Worm (Caenorhabditis elegans) whole organism, early embryonic: ENCODE measurements around the gene ZK285.2.

Experiments used
- B0310.2 ChIP-seq: sonication (generic microtip); optimal IDR thresholded peaks from 2 replicates; lab custom pipeline; 2016; ENCODE audit warnings: mild to moderate bottlenecking, missing genetic modification characterization, missing compliant biosample characterization
- F13C5.2 ChIP-seq: sonication (generic microtip); optimal IDR thresholded peaks from 2 replicates; lab custom pipeline; 2017; ENCODE audit warnings: mild to moderate bottlenecking, missing genetic modification characterization, inconsistent platforms, missing compliant biosample characterization
- aly-1 ChIP-seq: sonication (generic microtip); optimal IDR thresholded peaks from 2 replicates; lab custom pipeline; 2016; ENCODE audit warnings: missing genetic modification characterization, missing compliant biosample characterization
- ama-1 ChIP-seq: fragments of 150-350 bp; optimal IDR thresholded peaks from 2 replicates; lab custom pipeline; 2014
- ceh-13 ChIP-seq: fragments of 200-800 bp; sonication (Bioruptor generic); optimal IDR thresholded peaks from 2 replicates; lab custom pipeline; 2018; ENCODE audit warnings: mild to moderate bottlenecking, missing genetic modification characterization, missing compliant biosample characterization
- ceh-36 ChIP-seq: sonication (generic microtip); optimal IDR thresholded peaks from 2 replicates; lab custom pipeline; 2016; ENCODE audit warnings: missing genetic modification characterization, inconsistent platforms, missing compliant biosample characterization
- ets-7 ChIP-seq: sonication (generic microtip); optimal IDR thresholded peaks from 2 replicates; lab custom pipeline; 2016; ENCODE audit warnings: missing genotype, missing genetic modification characterization, missing compliant biosample characterization
- flt-1 ChIP-seq: fragments of 200-800 bp; sonication (Bioruptor generic); IDR thresholded peaks from 2 replicates; pipeline ENCODE4 v1.3.6; 2022; ENCODE audit warnings: missing genetic modification characterization, missing compliant biosample characterization
- hmbx-1 ChIP-seq: sonication (generic microtip); optimal IDR thresholded peaks from 2 replicates; lab custom pipeline; 2016; ENCODE audit warnings: mild to moderate bottlenecking, missing genetic modification characterization, missing compliant biosample characterization
- hmg-4 ChIP-seq: fragments of 200-800 bp; sonication (Bioruptor generic); optimal IDR thresholded peaks from 2 replicates; lab custom pipeline; 2018; ENCODE audit warnings: mild to moderate bottlenecking, missing genetic modification characterization, missing compliant biosample characterization
- hnd-1 ChIP-seq: sonication (generic microtip); optimal IDR thresholded peaks from 2 replicates; lab custom pipeline; 2016; ENCODE audit warnings: missing genetic modification characterization, missing compliant biosample characterization
- pes-1 ChIP-seq: fragments of 200-800 bp; sonication (Bioruptor generic); IDR thresholded peaks from 2 replicates; pipeline ENCODE4 v1.3.6; 2022; ENCODE audit warnings: missing genetic modification reagents, missing genetic modification characterization, missing compliant biosample characterization
- scrt-1 ChIP-seq: fragments of 200-800 bp; sonication (Bioruptor generic); IDR thresholded peaks from 2 replicates; pipeline ENCODE4 v1.3.6; 2022; ENCODE audit warnings: missing genetic modification characterization, missing compliant biosample characterization
- sea-1 ChIP-seq: fragments of 200-800 bp; sonication (Bioruptor generic); conservative IDR thresholded peaks from 2 replicates; pipeline ENCODE4 v1.3.6; 2022; ENCODE audit warnings: missing genetic modification characterization, missing compliant biosample characterization
- tbx-11 ChIP-seq: fragments of 200-800 bp; sonication (Bioruptor generic); IDR thresholded peaks from 2 replicates; pipeline ENCODE4 v1.3.6; 2022; ENCODE audit warnings: missing genetic modification characterization, missing compliant biosample characterization
- tbx-37 ChIP-seq: fragments of 200-800 bp; sonication (Bioruptor generic); conservative IDR thresholded peaks from 2 replicates; pipeline ENCODE4 v1.3.6; 2022; ENCODE audit warnings: missing genetic modification reagents, missing genetic modification characterization, missing compliant biosample characterization
- tra-4 ChIP-seq: sonication (generic microtip); optimal IDR thresholded peaks from 2 replicates; lab custom pipeline; 2017; ENCODE audit warnings: missing genetic modification characterization, missing compliant biosample characterization

Gene ZK285.2

DNA sequence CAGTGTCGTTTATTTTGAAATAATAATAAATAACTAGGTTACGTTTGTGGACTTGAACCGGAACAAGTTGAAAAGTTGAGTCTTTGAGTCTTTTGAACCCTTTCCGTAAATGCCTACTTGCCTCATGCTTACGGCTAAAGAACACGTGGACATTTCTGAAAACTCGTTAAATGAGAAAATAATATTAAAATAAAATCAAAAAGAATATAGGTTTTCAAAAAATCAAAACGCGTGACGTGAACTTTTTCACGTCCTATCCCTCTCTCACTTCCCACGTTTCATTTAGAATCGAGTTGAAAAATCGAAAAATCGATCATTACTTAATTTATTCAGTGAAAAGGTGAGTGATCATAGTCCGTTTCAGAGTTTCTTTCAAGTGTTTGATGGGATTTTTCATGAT lies 2.5 kb downstream of the ZK285.2 start, which contains the start of gene best-12:
best-12 (plus strand) TSS at position 301 of the 400 bp plus-strand sequence.
- TF ChIP-seq F13C5.2 (tag; lab: Kevin White, UChicago) (no peak), tbx-11 (GFP tag; lab: Robert Waterston, UW) (no peak), tra-4 (tag; lab: Kevin White, UChicago) (no peak), tbx-37 (no peak), flt-1 (GFP tag; lab: Robert Waterston, UW) (no peak), hmg-4 (GFP tag; lab: Kevin White, UChicago) (no peak), scrt-1 (GFP tag; lab: Robert Waterston, UW) (no peak), aly-1 (tag; lab: Kevin White, UChicago) (no peak), pes-1 (GFP tag; lab: Robert Waterston, UW) (no peak), ama-1 (lab: Kevin White, UChicago) (no peak), ceh-36 (tag; lab: Kevin White, UChicago) (no peak), hmbx-1 (no peak), B0310.2 (tag; lab: Kevin White, UChicago) (no peak), hnd-1 (no peak), sea-1 (GFP tag; lab: Robert Waterston, UW) (no peak), ets-7 (tag; lab: Kevin White, UChicago) (no peak), ceh-13 (GFP tag; lab: Kevin White, UChicago) (no peak)

DNA sequence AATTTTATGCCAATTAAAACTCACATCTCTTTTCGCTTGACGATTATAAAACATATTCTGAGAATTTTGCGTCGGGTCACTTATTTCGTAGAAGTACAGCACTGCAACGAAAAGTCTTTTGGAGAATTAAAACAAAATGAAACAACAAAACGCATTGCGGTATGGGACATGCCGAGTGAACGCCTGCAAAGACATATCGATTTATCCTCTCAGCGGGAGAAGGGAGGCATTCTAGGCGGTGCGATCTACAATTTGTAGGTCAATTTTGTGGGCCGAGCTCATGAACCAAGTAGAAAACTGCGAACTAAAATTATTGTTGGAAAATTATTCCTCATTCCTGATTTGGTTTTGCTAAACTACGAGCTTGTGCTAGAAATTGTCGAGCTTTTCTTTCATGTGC lies 6.7 kb downstream of the ZK285.2 start, which contains the start of gene F14H3.3:
F14H3.3 (minus strand) TSS at position 101 of the 400 bp plus-strand sequence.
- TF ChIP-seq ceh-13 (GFP tag; lab: Kevin White, UChicago) = no peak
- TF ChIP-seq B0310.2 (tag; lab: Kevin White, UChicago) = no peak
- TF ChIP-seq pes-1 (GFP tag; lab: Robert Waterston, UW) = no peak
- no peak for TF ChIP-seq hnd-1
- no peak for TF ChIP-seq sea-1 (GFP tag; lab: Robert Waterston, UW)
- TF ChIP-seq F13C5.2 (tag; lab: Kevin White, UChicago) = no peak
- TF ChIP-seq tra-4 (tag; lab: Kevin White, UChicago) = no peak
- TF ChIP-seq ama-1 (lab: Kevin White, UChicago) = no peak
- TF ChIP-seq ceh-36 (tag; lab: Kevin White, UChicago) = no peak
- TF ChIP-seq hmbx-1 = no peak
- TF ChIP-seq aly-1 (tag; lab: Kevin White, UChicago) = no peak
- no peak for TF ChIP-seq hmg-4 (GFP tag; lab: Kevin White, UChicago)
- no peak for TF ChIP-seq tbx-11 (GFP tag; lab: Robert Waterston, UW)
- TF ChIP-seq scrt-1 (GFP tag; lab: Robert Waterston, UW) = no peak
- TF ChIP-seq tbx-37 = no peak

DNA sequence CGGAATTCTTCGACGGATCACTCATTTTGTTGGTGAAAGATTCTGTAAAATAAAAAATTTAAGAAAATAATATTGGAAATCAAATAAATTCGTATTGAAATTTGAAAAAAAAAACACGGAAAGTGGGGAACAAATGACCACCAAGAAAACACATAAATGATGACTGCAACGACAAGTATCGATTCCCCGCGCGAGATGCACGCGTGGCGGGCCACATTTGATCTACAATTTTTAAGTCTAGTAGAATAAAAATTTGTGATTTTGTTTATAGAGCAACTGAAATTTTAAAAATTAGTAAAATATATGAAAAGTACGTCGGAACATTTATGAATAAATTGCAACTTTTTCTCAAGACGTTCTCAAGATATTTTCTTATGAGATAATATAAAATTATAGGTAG lies 8.4 kb downstream of the ZK285.2 start, which contains the start of gene F14H3.4:
F14H3.4 (minus strand) TSS at position 42 of the 400 bp plus-strand sequence.
- TF ChIP-seq B0310.2 (tag; lab: Kevin White, UChicago) (no peak), hnd-1 (no peak)

DNA sequence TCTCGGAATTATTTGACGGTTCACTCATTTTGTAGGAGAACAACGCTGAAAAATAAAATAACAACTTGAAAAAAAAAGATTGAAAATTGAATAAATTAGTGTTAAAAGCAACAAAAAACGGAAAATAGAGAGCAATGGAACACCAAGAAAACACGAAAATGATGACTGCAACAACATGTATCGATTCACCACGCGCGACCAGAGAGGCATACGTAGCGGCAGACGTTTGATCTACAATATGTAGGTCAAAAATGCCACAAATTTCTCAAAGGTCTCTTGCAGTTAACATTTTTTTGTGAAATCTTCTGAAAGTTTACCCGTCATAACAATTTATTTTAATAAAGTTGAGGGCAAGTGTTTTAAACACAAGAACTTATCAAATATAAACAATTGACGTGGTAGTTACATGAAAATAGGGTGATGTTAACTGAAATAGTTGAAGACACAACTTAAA lies 10.4 kb downstream of the ZK285.2 start, which contains the start of gene F14H3.5:
F14H3.5 (minus strand) TSS at position 51 of the 454 bp plus-strand sequence.
- no peak for TF ChIP-seq tbx-11 (GFP tag; lab: Robert Waterston, UW)
- no peak for TF ChIP-seq ama-1 (lab: Kevin White, UChicago)
- no peak for TF ChIP-seq scrt-1 (GFP tag; lab: Robert Waterston, UW)
- TF ChIP-seq hmg-4 (GFP tag; lab: Kevin White, UChicago) = no peak
- TF ChIP-seq tbx-37 = no peak
- no peak for TF ChIP-seq flt-1 (GFP tag; lab: Robert Waterston, UW)
- TF ChIP-seq aly-1 (tag; lab: Kevin White, UChicago) = no peak
- TF ChIP-seq B0310.2 (tag; lab: Kevin White, UChicago) = no peak
- TF ChIP-seq ceh-36 (tag; lab: Kevin White, UChicago) = no peak
- TF ChIP-seq pes-1 (GFP tag; lab: Robert Waterston, UW) = no peak
- TF ChIP-seq F13C5.2 (tag; lab: Kevin White, UChicago) = no peak
- no peak for TF ChIP-seq hmbx-1
- TF ChIP-seq hnd-1 = no peak

DNA sequence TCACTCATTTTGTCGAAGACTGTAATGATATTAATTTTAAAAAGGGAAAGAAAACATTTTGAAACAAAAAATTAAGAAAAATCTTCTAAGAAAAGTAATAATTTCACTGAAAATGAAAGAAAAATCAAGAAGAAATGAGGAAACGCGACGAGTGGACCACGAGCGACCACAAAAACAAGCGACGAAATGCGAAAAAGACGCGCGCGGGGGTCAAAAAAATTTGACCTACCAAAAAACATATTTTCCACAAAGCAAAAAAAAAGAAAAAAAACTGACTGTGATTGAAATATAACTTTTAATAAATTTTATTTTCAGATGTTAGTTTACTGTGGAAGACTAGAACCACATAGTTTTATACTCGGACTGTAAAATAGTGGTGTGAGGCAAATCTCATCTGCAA lies 12.2 kb downstream of the ZK285.2 start, which contains the start of gene F14H3.6:
F14H3.6 (minus strand) TSS at position 22 of the 400 bp plus-strand sequence.
- TF ChIP-seq ets-7 (tag; lab: Kevin White, UChicago) (no peak), hnd-1 (no peak), tbx-37 (no peak), scrt-1 (GFP tag; lab: Robert Waterston, UW) (no peak), ama-1 (lab: Kevin White, UChicago) (no peak), flt-1 (GFP tag; lab: Robert Waterston, UW) (no peak), hmg-4 (GFP tag; lab: Kevin White, UChicago) (no peak), ceh-13 (GFP tag; lab: Kevin White, UChicago) (no peak)

DNA sequence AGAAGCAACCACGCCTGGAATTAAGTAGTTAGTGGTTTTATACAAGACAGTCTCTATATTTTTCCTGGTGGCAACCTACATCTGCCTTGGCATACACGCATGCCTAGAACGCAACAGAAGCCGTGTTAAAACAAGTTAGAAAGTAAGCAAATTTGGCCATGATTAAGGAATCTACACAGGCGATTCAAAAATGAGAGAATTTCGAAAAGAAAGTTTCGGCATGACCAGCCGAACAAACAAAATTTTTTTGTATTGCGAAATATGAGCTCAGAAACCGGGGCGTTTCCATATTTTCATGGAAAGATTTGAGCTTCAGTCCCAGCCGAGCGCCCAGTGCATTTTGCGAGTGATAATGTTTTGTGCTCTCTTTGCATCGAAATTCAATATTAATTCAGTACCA lies 13.5 kb downstream of the ZK285.2 start, which contains the start of gene F14H3.15:
F14H3.15 (minus strand) TSS at position 101 of the 400 bp plus-strand sequence.
- no peak for TF ChIP-seq hmbx-1
- TF ChIP-seq ama-1 (lab: Kevin White, UChicago) = no peak
- no peak for TF ChIP-seq ceh-36 (tag; lab: Kevin White, UChicago)
- no peak for TF ChIP-seq flt-1 (GFP tag; lab: Robert Waterston, UW)
- TF ChIP-seq ets-7 (tag; lab: Kevin White, UChicago) = no peak
- TF ChIP-seq hnd-1 = no peak
- TF ChIP-seq hmg-4 (GFP tag; lab: Kevin White, UChicago) = no peak
- TF ChIP-seq F13C5.2 (tag; lab: Kevin White, UChicago) = no peak
- no peak for TF ChIP-seq tbx-11 (GFP tag; lab: Robert Waterston, UW)
- TF ChIP-seq aly-1 (tag; lab: Kevin White, UChicago) = no peak
- TF ChIP-seq scrt-1 (GFP tag; lab: Robert Waterston, UW) = no peak
- TF ChIP-seq ceh-13 (GFP tag; lab: Kevin White, UChicago) = no peak
- TF ChIP-seq sea-1 (GFP tag; lab: Robert Waterston, UW) = no peak
- TF ChIP-seq B0310.2 (tag; lab: Kevin White, UChicago) = no peak
- no peak for TF ChIP-seq tbx-37
- TF ChIP-seq tra-4 (tag; lab: Kevin White, UChicago) = no peak
- no peak for TF ChIP-seq pes-1 (GFP tag; lab: Robert Waterston, UW)

DNA sequence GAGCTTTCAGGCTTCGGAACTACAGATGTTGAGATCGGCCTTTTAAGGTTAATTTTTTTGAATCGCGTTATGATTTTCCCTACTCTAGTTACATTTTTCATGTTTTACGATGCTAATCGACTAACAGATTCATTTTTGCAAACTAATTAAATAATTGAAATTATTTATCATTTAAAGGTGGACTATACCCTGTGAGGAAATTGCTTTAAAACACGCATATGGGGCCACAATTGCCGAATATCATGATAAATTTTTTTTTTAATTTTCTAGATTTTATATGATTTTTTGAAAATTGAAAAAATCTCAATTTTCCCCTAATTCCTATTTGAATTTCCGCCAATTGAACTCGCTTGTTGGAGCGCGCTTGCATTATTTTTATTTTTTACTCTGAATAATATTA lies 15.3 kb downstream of the ZK285.2 start, which contains the start of gene fbxa-100:
fbxa-100 (minus strand) TSS at position 101 of the 400 bp plus-strand sequence.
- TF ChIP-seq flt-1 (GFP tag; lab: Robert Waterston, UW) (no peak), tbx-11 (GFP tag; lab: Robert Waterston, UW) (no peak), ama-1 (lab: Kevin White, UChicago) (no peak), hmbx-1 (no peak), tbx-37 (no peak), ceh-13 (GFP tag; lab: Kevin White, UChicago) (no peak), ets-7 (tag; lab: Kevin White, UChicago) (no peak), hmg-4 (GFP tag; lab: Kevin White, UChicago) (no peak), B0310.2 (tag; lab: Kevin White, UChicago) (no peak), hnd-1 (no peak), tra-4 (tag; lab: Kevin White, UChicago) (no peak), scrt-1 (GFP tag; lab: Robert Waterston, UW) (no peak)
